Fruit fly (Drosophila melanogaster) whole organism, embryonic: ENCODE measurements around the gene CG15142.
A peak's percentile ranks its signal among the peaks of the same experiment; 100 is the strongest.

Source experiments
- B-H2 ChIP-seq: fragments of 200-800 bp; sonication (Bioruptor generic); optimal IDR thresholded peaks from 2 replicates; lab custom pipeline; 2018; ENCODE audit warnings: missing biosample characterization, mild to moderate bottlenecking, missing genetic modification characterization
- Bteb2 ChIP-seq: fragments of 200-800 bp; sonication (Bioruptor generic); optimal IDR thresholded peaks from 2 replicates; lab custom pipeline; 2016; ENCODE audit warnings: missing biosample characterization, missing genetic modification characterization
- CG10462 ChIP-seq: fragments of 200-800 bp; sonication (Bioruptor generic); optimal IDR thresholded peaks from 2 replicates; lab custom pipeline; 2016; ENCODE audit warnings: missing biosample characterization, missing genetic modification characterization
- CG11504 ChIP-seq: fragments of 200-800 bp; sonication (Bioruptor generic); optimal IDR thresholded peaks from 3 replicates; lab custom pipeline; 2019; ENCODE audit warnings: missing biosample characterization, mild to moderate bottlenecking, missing genetic modification characterization, moderate library complexity
- CG12104 ChIP-seq: fragments of 200-800 bp; sonication (Bioruptor generic); optimal IDR thresholded peaks from 3 replicates; lab custom pipeline; 2016; ENCODE audit warnings: missing biosample characterization, missing genetic modification characterization
- CG12769 ChIP-seq: fragments of 200-800 bp; sonication (Bioruptor generic); optimal IDR thresholded peaks from 2 replicates; lab custom pipeline; 2019; ENCODE audit warnings: missing biosample characterization, mild to moderate bottlenecking, missing genetic modification characterization, moderate library complexity
- CG14965 ChIP-seq: fragments of 200-800 bp; sonication (Bioruptor generic); optimal IDR thresholded peaks from 2 replicates; lab custom pipeline; 2016; ENCODE audit warnings: missing biosample characterization, missing genetic modification characterization, borderline replicate concordance
- CG1603 ChIP-seq: fragments of 200-800 bp; sonication (Bioruptor generic); optimal IDR thresholded peaks from 2 replicates; lab custom pipeline; 2019; ENCODE audit warnings: missing biosample characterization, mild to moderate bottlenecking, missing genetic modification characterization, moderate library complexity
- CG16813 ChIP-seq: fragments of 200-800 bp; sonication (Bioruptor generic); IDR thresholded peaks from 3 replicates; pipeline ENCODE4 v1.3.6; 2022; ENCODE audit warnings: missing biosample characterization, missing genetic modification characterization; ENCODE audit not compliant: partially characterized antibody
- CG2120 ChIP-seq: fragments of 200-800 bp; sonication (Bioruptor generic); optimal IDR thresholded peaks from 3 replicates; lab custom pipeline; 2016; ENCODE audit warnings: missing biosample characterization, missing genetic modification characterization
- CG2712 ChIP-seq: fragments of 200-800 bp; optimal IDR thresholded peaks from 3 replicates; lab custom pipeline; 2019; ENCODE audit warnings: missing biosample characterization, mild to moderate bottlenecking, missing genetic modification characterization, moderate library complexity
- CG2875 ChIP-seq: fragments of 200-800 bp; sonication (Bioruptor generic); optimal IDR thresholded peaks from 2 replicates; lab custom pipeline; 2017; ENCODE audit warnings: missing biosample characterization, mild to moderate bottlenecking, missing genetic modification characterization, missing genetic modification reagents
- CG30020 ChIP-seq: fragments of 200-800 bp; optimal IDR thresholded peaks from 2 replicates; lab custom pipeline; 2019; ENCODE audit warnings: missing biosample characterization, mild to moderate bottlenecking, missing genetic modification characterization, moderate library complexity
- CG34376 ChIP-seq: fragments of 200-800 bp; sonication (Bioruptor generic); optimal IDR thresholded peaks from 2 replicates; lab custom pipeline; 2018; ENCODE audit warnings: missing biosample characterization, mild to moderate bottlenecking, missing genetic modification characterization
- CG4328 ChIP-seq: fragments of 200-800 bp; sonication (Bioruptor generic); optimal IDR thresholded peaks from 3 replicates; lab custom pipeline; 2017; ENCODE audit warnings: missing biosample characterization, missing genetic modification reagents, missing genetic modification characterization
- CG6765 ChIP-seq: fragments of 200-800 bp; sonication (Bioruptor generic); optimal IDR thresholded peaks from 3 replicates; lab custom pipeline; 2017; ENCODE audit warnings: missing biosample characterization, mild to moderate bottlenecking, missing genetic modification characterization
- CG8290 ChIP-seq, 3 experiments: fragments of 200-800 bp; sonication (Bioruptor generic); optimal IDR thresholded peaks; 2 replicates each; lab custom pipeline; 2016 to 2019; ENCODE audit warnings: missing biosample characterization in 3 of 3, missing genetic modification characterization in 3 of 3, mild to moderate bottlenecking in 2 of 3, moderate library complexity in 1 of 3
- D19B ChIP-seq: fragments of 200-800 bp; sonication (Bioruptor generic); optimal IDR thresholded peaks from 2 replicates; lab custom pipeline; 2017; ENCODE audit warnings: missing biosample characterization, mild to moderate bottlenecking, missing genetic modification characterization
- Eip74EF ChIP-seq, 2 experiments: fragments of 200-800 bp in 1 of 2; fragments of >200 bp in 1 of 2; sonication (Bioruptor generic) in 1 of 2; optimal IDR thresholded peaks; 2 replicates each; lab custom pipeline; 2017 to 2019; ENCODE audit warnings: missing biosample characterization in 2 of 2, missing genetic modification characterization in 2 of 2, mild to moderate bottlenecking in 1 of 2, moderate library complexity in 1 of 2
- H15 ChIP-seq: fragments of 200-800 bp; sonication (Bioruptor generic); IDR thresholded peaks from 3 replicates; pipeline ENCODE4 v1.3.6; 2022; ENCODE audit warnings: missing biosample characterization, missing genetic modification characterization
- MESR4 ChIP-seq: fragments of 200-800 bp; sonication (Bioruptor generic); optimal IDR thresholded peaks from 2 replicates; lab custom pipeline; 2018; ENCODE audit warnings: missing biosample characterization, mild to moderate bottlenecking, missing genetic modification characterization, moderate library complexity
- Max ChIP-seq: fragments of 200-800 bp; sonication (Bioruptor generic); optimal IDR thresholded peaks from 2 replicates; lab custom pipeline; 2016; ENCODE audit warnings: missing biosample characterization, mild to moderate bottlenecking, missing genetic modification characterization
- Nf-YC ChIP-seq: fragments of 200-800 bp; optimal IDR thresholded peaks from 3 replicates; lab custom pipeline; 2019; ENCODE audit warnings: missing biosample characterization, mild to moderate bottlenecking, missing genetic modification characterization, moderate library complexity
- Oaz ChIP-seq: fragments of 200-800 bp; sonication (Bioruptor generic); IDR thresholded peaks from 2 replicates; pipeline ENCODE4 v1.3.6; 2022; ENCODE audit warnings: missing biosample characterization, missing genetic modification characterization
- ac ChIP-seq: fragments of 200-800 bp; sonication (Bioruptor generic); optimal IDR thresholded peaks from 3 replicates; lab custom pipeline; 2017; ENCODE audit warnings: missing biosample characterization, mild to moderate bottlenecking, missing genetic modification characterization
- chinmo ChIP-seq: fragments of 200-800 bp; sonication (Bioruptor generic); IDR thresholded peaks from 4 replicates; pipeline ENCODE4 v1.3.6; 2022; ENCODE audit warnings: missing biosample characterization, missing genetic modification characterization; ENCODE audit not compliant: partially characterized antibody
- chm ChIP-seq: fragments of 200-800 bp; sonication (Bioruptor generic); IDR thresholded peaks from 2 replicates; pipeline ENCODE4 v1.3.6; 2022; ENCODE audit warnings: missing biosample characterization, missing genetic modification characterization
- dati ChIP-seq: fragments of 200-800 bp; sonication (Bioruptor generic); IDR thresholded peaks from 2 replicates; pipeline ENCODE4 v1.3.6; 2022; ENCODE audit warnings: missing biosample characterization, missing genetic modification characterization
- dmrt99B ChIP-seq: fragments of 200-800 bp; sonication (Bioruptor generic); optimal IDR thresholded peaks from 2 replicates; lab custom pipeline; 2018; ENCODE audit warnings: missing biosample characterization, mild to moderate bottlenecking, missing genetic modification characterization, moderate library complexity
- dysf ChIP-seq: fragments of 200-800 bp; sonication (Bioruptor generic); IDR thresholded peaks from 3 replicates; pipeline ENCODE4 v1.3.6; 2022; ENCODE audit warnings: missing biosample characterization, missing genetic modification characterization
- eve ChIP-seq, 2 experiments: fragments of >200 bp; optimal IDR thresholded peaks; 2 replicates each; lab custom pipeline; 2017; ENCODE audit warnings: missing biosample characterization in 2 of 2, missing genetic modification characterization in 2 of 2
- eyg ChIP-seq: fragments of 200-800 bp; sonication (Bioruptor generic); optimal IDR thresholded peaks from 3 replicates; lab custom pipeline; 2016; ENCODE audit warnings: missing biosample characterization, missing genetic modification characterization
- gem ChIP-seq: fragments of 200-800 bp; sonication (Bioruptor generic); optimal IDR thresholded peaks from 2 replicates; lab custom pipeline; 2019; ENCODE audit warnings: missing biosample characterization, mild to moderate bottlenecking, missing genetic modification characterization, moderate library complexity
- gfzf ChIP-seq: fragments of 200-800 bp; sonication (Bioruptor generic); optimal IDR thresholded peaks from 2 replicates; lab custom pipeline; 2016; ENCODE audit warnings: missing biosample characterization, mild to moderate bottlenecking, missing genetic modification characterization, moderate library complexity
- grn ChIP-seq: fragments of 200-800 bp; sonication (Bioruptor generic); optimal IDR thresholded peaks from 3 replicates; lab custom pipeline; 2017; ENCODE audit warnings: missing biosample characterization, missing genetic modification characterization
- gt ChIP-seq: fragments of 200-800 bp; sonication (Bioruptor generic); IDR thresholded peaks from 2 replicates; pipeline ENCODE4 v1.3.6; 2022; ENCODE audit warnings: missing biosample characterization, missing genetic modification characterization
- hkb ChIP-seq, 2 experiments: fragments of 200-800 bp in 1 of 2; fragments of >200 bp in 1 of 2; sonication (Bioruptor generic) in 1 of 2; IDR thresholded peaks in 1 of 2; optimal IDR thresholded peaks in 1 of 2; 2 replicates each; pipeline versions ENCODE4 v1.3.6 to Lab custom; 2017 to 2022; ENCODE audit warnings: missing biosample characterization in 1 of 2, missing genetic modification characterization in 1 of 2
- odd ChIP-seq: fragments of 200-800 bp; sonication (Bioruptor generic); optimal IDR thresholded peaks from 2 replicates; lab custom pipeline; 2017; ENCODE audit warnings: missing biosample characterization, mild to moderate bottlenecking, missing genetic modification characterization
- phol ChIP-seq: fragments of 200-800 bp; sonication (Bioruptor generic); optimal IDR thresholded peaks from 3 replicates; lab custom pipeline; 2018; ENCODE audit warnings: missing biosample characterization, mild to moderate bottlenecking, missing genetic modification characterization, moderate library complexity
- prd ChIP-seq, 3 experiments: fragments of >200 bp in 2 of 3; fragments of 200-800 bp in 1 of 3; sonication (Bioruptor generic) in 1 of 3; optimal IDR thresholded peaks in 2 of 3; IDR thresholded peaks in 1 of 3; 2 replicates in 2 of 3; 3 replicates in 1 of 3; pipeline versions ENCODE4 v1.3.6 to Lab custom; 2017 to 2022; ENCODE audit warnings: missing biosample characterization in 1 of 3, missing genetic modification characterization in 1 of 3
- sens ChIP-seq: fragments of 200-800 bp; sonication (Bioruptor generic); peaks from one replicate; lab custom pipeline; 2016; ENCODE audit warnings: missing biosample characterization, missing genetic modification characterization
- sens-2 ChIP-seq: fragments of 200-800 bp; sonication (Bioruptor generic); IDR thresholded peaks from 2 replicates; pipeline ENCODE4 v1.3.6; 2022; ENCODE audit warnings: missing biosample characterization, missing genetic modification characterization
- sna ChIP-seq: fragments of 200-800 bp; sonication (Bioruptor generic); IDR thresholded peaks from 2 replicates; pipeline ENCODE4 v1.3.6; 2022; ENCODE audit warnings: missing biosample characterization, missing genetic modification characterization; ENCODE audit not compliant: partially characterized antibody
- sr ChIP-seq: fragments of 200-800 bp; sonication (Bioruptor generic); IDR thresholded peaks from 3 replicates; pipeline ENCODE4 v1.3.6; 2022; ENCODE audit warnings: missing biosample characterization, missing genetic modification characterization
- sug ChIP-seq: fragments of 200-800 bp; optimal IDR thresholded peaks from 2 replicates; lab custom pipeline; 2019; ENCODE audit warnings: missing biosample characterization, mild to moderate bottlenecking, missing genetic modification characterization, moderate library complexity
- tgo ChIP-seq: fragments of 200-800 bp; sonication (Bioruptor generic); IDR thresholded peaks from 3 replicates; pipeline ENCODE4 v1.3.6; 2022; ENCODE audit warnings: missing biosample characterization, missing genetic modification characterization

Gene CG15142

dm6 chr2L:17472582-17473524, 25.8 kb downstream of the CG15142 start, which contains the start of gene BicD:
Gene BicD (minus strand): TSS chr2L:17473215.
- TF ChIP-seq sna (GFP tag; lab: Robert Waterston, UW), result peak; percentile 72; the same call in 1 of the 2 replicates
- TF ChIP-seq CG2875 (GFP tag; lab: Kevin White, UChicago), result no peak
- peak; percentile 67 for TF ChIP-seq CG30020 (tag; lab: Kevin White, UChicago)
- no peak for TF ChIP-seq ac (GFP tag; lab: Kevin White, UChicago)
- TF ChIP-seq CG2712 (tag; lab: Kevin White, UChicago), result peak; percentile 60
- TF ChIP-seq Nf-YC (tag; lab: Kevin White, UChicago), result peak; percentile 53
- TF ChIP-seq Max (GFP tag; lab: Kevin White, UChicago), result no peak
- TF ChIP-seq tgo (GFP tag; lab: Robert Waterston, UW), result no peak
- TF ChIP-seq dysf (GFP tag; lab: Robert Waterston, UW), result 0 out of 3 replicates have a peak, but pooled peaks have one; percentile 6
- no peak for TF ChIP-seq Eip74EF (GFP tag; optimal IDR thresholded peaks at IDR 0.05; lab: Kevin White, UChicago)
- peak; percentile 30 for TF ChIP-seq sug (tag; lab: Kevin White, UChicago)
- no peak for TF ChIP-seq gt (GFP tag; lab: Robert Waterston, UW)
- no peak for TF ChIP-seq H15 (GFP tag; lab: Robert Waterston, UW)
- peak; percentile 31 for TF ChIP-seq odd (GFP tag; lab: Kevin White, UChicago)
- TF ChIP-seq CG6765, result peak; percentile 0
- no peak for TF ChIP-seq D19B
- TF ChIP-seq CG1603 (tag; lab: Kevin White, UChicago), result peak; percentile 35
- TF ChIP-seq CG34376 (GFP tag; lab: Kevin White, UChicago), result peak; percentile 28
- no peak for TF ChIP-seq eve (GFP tag; optimal IDR thresholded peaks at IDR 0.05; lab: Kevin White, UChicago)
- 0 out of 4 replicates have a peak, but pooled peaks have one; percentile 62 for TF ChIP-seq chinmo (GFP tag; lab: Robert Waterston, UW)
- peak; percentile 54 for TF ChIP-seq CG12769 (tag; lab: Kevin White, UChicago)
- no peak for TF ChIP-seq dati
- no peak for TF ChIP-seq prd (optimal IDR thresholded peaks at IDR 0.05; lab: Kevin White, UChicago)
- TF ChIP-seq prd (GFP tag; IDR thresholded peaks at IDR 0.05; lab: Robert Waterston, UW), result no peak
- peak; percentile 90 for TF ChIP-seq gfzf
- peak; percentile 52 for TF ChIP-seq MESR4
- no peak for TF ChIP-seq eyg
- no peak for TF ChIP-seq CG12104 (GFP tag; lab: Kevin White, UChicago)
- TF ChIP-seq dmrt99B, result no peak
- TF ChIP-seq B-H2 (GFP tag; lab: Kevin White, UChicago), result no peak
- no peak for TF ChIP-seq sens-2 (GFP tag; lab: Robert Waterston, UW)
- no peak for TF ChIP-seq chm (GFP tag; lab: Robert Waterston, UW)
- TF ChIP-seq sr (GFP tag; lab: Robert Waterston, UW), result no peak
- no peak for TF ChIP-seq hkb (optimal IDR thresholded peaks at IDR 0.05; lab: Kevin White, UChicago)
- peak; percentile 39 for TF ChIP-seq hkb (GFP tag; IDR thresholded peaks at IDR 0.05; lab: Robert Waterston, UW)
- TF ChIP-seq gem (tag; lab: Kevin White, UChicago), result no peak
- peak; percentile 84 for TF ChIP-seq CG8290 (GFP tag; optimal IDR thresholded peaks at IDR 0.05; lab: Kevin White, UChicago)
- TF ChIP-seq CG8290 (tag; optimal IDR thresholded peaks at IDR 0.05; lab: Kevin White, UChicago), result peak in 1 of 2 experiments; percentile 69
- no peak for TF ChIP-seq Bteb2
- TF ChIP-seq Oaz (GFP tag; lab: Robert Waterston, UW), result no peak
- TF ChIP-seq phol (tag; lab: Kevin White, UChicago), result peak; percentile 58
- no peak for TF ChIP-seq CG4328
- no peak for TF ChIP-seq CG11504 (tag; lab: Kevin White, UChicago)
- TF ChIP-seq CG2120, result peak; percentile 14
- TF ChIP-seq CG16813 (GFP tag; lab: Robert Waterston, UW), result peak; percentile 66
- TF ChIP-seq sens (GFP tag; lab: Kevin White, UChicago), result peak; percentile 37
- no peak for TF ChIP-seq CG10462 (GFP tag; lab: Kevin White, UChicago)
- TF ChIP-seq CG14965, result no peak
- no peak for TF ChIP-seq grn (GFP tag; lab: Kevin White, UChicago)
